Worm (Caenorhabditis elegans): ENCODE measurements around the gene K09E2.1.

K09E2.1 gene

DNA sequence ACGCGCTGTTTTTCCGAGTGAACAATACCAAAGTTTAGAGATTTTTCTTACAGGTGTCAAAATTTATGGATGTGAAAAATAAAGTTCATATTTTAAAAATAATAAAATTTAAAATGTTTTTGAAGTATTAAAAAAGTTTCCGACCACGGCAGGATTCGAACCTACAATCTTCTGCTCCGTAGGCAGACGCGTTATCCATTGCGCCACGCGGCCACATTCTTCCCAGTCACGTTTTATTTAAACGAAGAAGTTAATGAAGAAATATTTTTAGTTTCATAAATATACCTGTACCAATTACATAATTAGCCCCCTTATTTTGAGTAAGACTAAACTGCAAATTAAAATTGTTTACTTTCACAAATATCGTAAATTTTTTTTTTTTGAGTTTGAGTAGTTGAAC is 41.0 kb upstream of the K09E2.1 start (continued):
- TF ChIP-seq hsf-1 (GFP tag; IDR thresholded peaks at IDR 0.05), result no peak; the same call in 1 of the 2 replicates
- no peak for TF ChIP-seq sptf-2 (GFP tag; optimal IDR thresholded peaks at IDR 0.05)
- TF ChIP-seq ceh-100 (GFP tag; IDR thresholded peaks at IDR 0.05), result no peak
- TF ChIP-seq lsy-27 (tag; optimal IDR thresholded peaks at IDR 0.05; ENCODE audit: borderline replicate concordance, insufficient read depth), result no peak
- TF ChIP-seq sdz-38 (tag; optimal IDR thresholded peaks at IDR 0.05), result no peak
- no peak for TF ChIP-seq Y53F4B.3 (GFP tag; IDR thresholded peaks at IDR 0.05)
- TF ChIP-seq let-607 (tag; optimal IDR thresholded peaks at IDR 0.05), result peak in 1 of 2 experiments; percentile 33
- no peak for TF ChIP-seq nhr-179 (tag; optimal IDR thresholded peaks at IDR 0.05)
- TF ChIP-seq efl-1 (GFP tag; optimal IDR thresholded peaks at IDR 0.05), result no peak
- no peak for TF ChIP-seq egl-18 (GFP tag; IDR thresholded peaks at IDR 0.05)
- TF ChIP-seq tbp1 (GFP tag; optimal IDR thresholded peaks at IDR 0.05), result peak; percentile 90
- peak; percentile 40 for TF ChIP-seq lin-54 (GFP tag; optimal IDR thresholded peaks at IDR 0.05)
- TF ChIP-seq lsl-1 (GFP tag; optimal IDR thresholded peaks at IDR 0.05), result no peak
- no peak for TF ChIP-seq C17E4.6 (GFP tag; IDR thresholded peaks at IDR 0.05)
- no peak for TF ChIP-seq let-526 (GFP tag; IDR thresholded peaks at IDR 0.05)
- TF ChIP-seq repo-1 (tag; optimal IDR thresholded peaks at IDR 0.05), result peak; percentile 31
- TF ChIP-seq lir-1 (GFP tag; conservative IDR thresholded peaks at IDR 0.05), result no peak
- peak; percentile 54 for TF ChIP-seq snpc-3.4 (tag; optimal IDR thresholded peaks at IDR 0.05)
- peak; percentile 88 for TF ChIP-seq lin-26 (GFP tag; IDR thresholded peaks at IDR 0.05)
- no peak for TF ChIP-seq F37B4.10 (GFP tag; IDR thresholded peaks at IDR 0.05)
- TF ChIP-seq ztf-22 (GFP tag; optimal IDR thresholded peaks at IDR 0.05), result no peak
- TF ChIP-seq egl-44 (GFP tag; IDR thresholded peaks at IDR 0.05), result peak; percentile 19; the same call in 1 of the 2 replicates
- peak; percentile 68 for TF ChIP-seq snpc-1.1 (tag; optimal IDR thresholded peaks at IDR 0.05; ENCODE audit: insufficient read depth)
- TF ChIP-seq F23B12.7 (tag; optimal IDR thresholded peaks at IDR 0.05; ENCODE audit: insufficient read depth), result peak; percentile 65
- no peak for TF ChIP-seq hlh-26 (GFP tag; conservative IDR thresholded peaks at IDR 0.05)
- TF ChIP-seq unc-62 (GFP tag; optimal IDR thresholded peaks at IDR 0.05), result no peak

DNA sequence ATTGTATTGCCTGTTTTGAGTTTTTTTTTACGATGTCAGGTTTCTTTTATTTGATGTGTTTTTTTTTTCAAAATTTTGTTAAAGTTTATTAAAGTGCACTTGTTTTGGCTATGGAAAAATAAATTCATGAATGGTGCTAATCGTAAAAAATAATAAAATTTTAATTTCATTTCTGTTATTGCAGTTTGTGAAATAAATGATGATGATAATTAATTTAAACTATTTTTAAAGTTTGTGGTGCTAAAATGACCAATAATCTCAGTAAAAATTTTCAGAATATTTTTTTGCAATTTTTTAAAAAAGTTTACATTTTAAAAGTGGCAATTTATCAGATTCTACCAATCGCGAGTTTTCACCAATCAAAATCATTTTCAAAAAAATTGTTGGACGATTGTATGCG is 37.9 kb upstream of the K09E2.1 start, which contains the start of gene stg-2:
Gene stg-2 (minus strand): TSS at position 101 of the 400 bp plus-strand sequence.
- TF ChIP-seq zim-3 (tag; optimal IDR thresholded peaks at IDR 0.05) (no peak), mel-28 (tag; optimal IDR thresholded peaks at IDR 0.05; ENCODE audit: borderline replicate concordance) (no peak), hrde-1 (tag; optimal IDR thresholded peaks at IDR 0.05; ENCODE audit: borderline replicate concordance) (no peak), F39B2.1 (GFP tag; IDR thresholded peaks at IDR 0.05) (no peak), lin-40 (tag; optimal IDR thresholded peaks at IDR 0.05) (no peak), nhr-120 (GFP tag; IDR thresholded peaks at IDR 0.05) (no peak), cebp-2 (GFP tag; IDR thresholded peaks at IDR 0.05) (no peak), ztf-26 (tag; optimal IDR thresholded peaks at IDR 0.05) (no peak), fkh-3 (tag; optimal IDR thresholded peaks at IDR 0.05) (no peak), dpff-1 (tag; optimal IDR thresholded peaks at IDR 0.05) (no peak), hlh-12 (tag; optimal IDR thresholded peaks at IDR 0.05) (no peak), lin-35 (GFP tag; optimal IDR thresholded peaks at IDR 0.05) (no peak), ztf-6 (GFP tag; IDR thresholded peaks at IDR 0.05) (no peak), nhr-179 (tag; optimal IDR thresholded peaks at IDR 0.05) (no peak)

Measured in whole organism, young adult.